Worm (Caenorhabditis elegans): Measurements from ENCODE around the gene Y51H7C.13.

Y51H7C.13 gene

DNA sequence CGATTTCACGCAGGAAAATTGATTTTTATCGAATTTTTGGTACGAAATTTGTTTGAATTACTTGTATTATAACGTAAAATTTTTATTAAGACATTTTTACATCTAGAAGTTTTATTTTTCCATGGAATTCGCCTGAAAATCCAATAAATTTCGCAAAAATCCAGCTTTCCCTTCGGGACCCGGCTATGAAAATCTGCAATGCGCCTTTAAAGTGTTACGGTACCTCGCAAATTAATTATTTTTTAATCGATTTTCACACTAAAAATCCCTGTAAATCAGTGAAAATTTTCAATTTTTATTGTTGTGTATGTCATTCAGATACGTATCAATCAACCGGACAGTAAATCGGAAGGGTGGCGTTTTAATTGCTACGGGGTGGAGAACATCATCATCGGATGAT is 34.6 kb upstream of the Y51H7C.13 start:
- TF ChIP-seq nhr-76 (tag; optimal IDR thresholded peaks at IDR 0.05) (no peak), nhr-77 (tag; optimal IDR thresholded peaks at IDR 0.05) (no peak), ZK546.5 (tag; optimal IDR thresholded peaks at IDR 0.05) (no peak), jun-1 (tag; optimal IDR thresholded peaks at IDR 0.05) (no peak), nhr-67 (tag; optimal IDR thresholded peaks at IDR 0.05) (no peak), sea-2 (GFP tag; optimal IDR thresholded peaks at IDR 0.05) (no peak), ceh-9 (tag; optimal IDR thresholded peaks at IDR 0.05) (no peak), nhr-25 (tag; optimal IDR thresholded peaks at IDR 0.05) (no peak)

DNA sequence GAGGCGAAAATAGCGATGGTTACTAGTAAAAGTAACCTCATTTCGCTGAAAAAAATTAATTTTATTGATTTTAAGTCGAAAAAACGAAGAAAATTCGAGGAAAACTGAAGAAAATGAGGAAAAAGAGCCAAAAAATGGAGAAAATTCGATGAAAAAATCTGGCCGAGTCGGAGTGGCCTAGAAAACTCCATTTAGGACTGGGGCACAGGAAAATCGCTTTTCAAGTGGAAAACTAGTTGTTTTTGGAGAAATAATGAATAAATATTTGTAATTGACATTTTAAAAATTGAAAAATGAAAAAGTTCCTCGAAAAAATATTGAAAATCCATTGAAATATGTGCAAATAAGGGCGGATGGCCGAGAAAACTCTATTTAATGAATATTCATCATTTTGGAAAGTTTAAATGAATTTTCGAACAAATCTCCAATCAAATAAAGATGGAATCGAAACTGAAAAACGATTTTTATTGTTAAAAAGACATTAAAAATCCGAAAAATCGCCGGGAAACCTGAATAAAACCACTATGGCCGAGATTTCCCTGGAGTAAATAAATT is 34.0 kb upstream of the Y51H7C.13 start, which contains the start of gene emc-1:
emc-1 (minus strand) TSS at position 45 of the 555 bp plus-strand sequence.
- TF ChIP-seq zag-1 (tag; optimal IDR thresholded peaks at IDR 0.05): no peak
- TF ChIP-seq fkh-10 (GFP tag; optimal IDR thresholded peaks at IDR 0.05): no peak
- no peak for TF ChIP-seq mdl-1 (tag; optimal IDR thresholded peaks at IDR 0.05)
- no peak for TF ChIP-seq nhr-11 (tag; optimal IDR thresholded peaks at IDR 0.05)
- TF ChIP-seq pha-4 (tag; optimal IDR thresholded peaks at IDR 0.05): peak; percentile 11

DNA sequence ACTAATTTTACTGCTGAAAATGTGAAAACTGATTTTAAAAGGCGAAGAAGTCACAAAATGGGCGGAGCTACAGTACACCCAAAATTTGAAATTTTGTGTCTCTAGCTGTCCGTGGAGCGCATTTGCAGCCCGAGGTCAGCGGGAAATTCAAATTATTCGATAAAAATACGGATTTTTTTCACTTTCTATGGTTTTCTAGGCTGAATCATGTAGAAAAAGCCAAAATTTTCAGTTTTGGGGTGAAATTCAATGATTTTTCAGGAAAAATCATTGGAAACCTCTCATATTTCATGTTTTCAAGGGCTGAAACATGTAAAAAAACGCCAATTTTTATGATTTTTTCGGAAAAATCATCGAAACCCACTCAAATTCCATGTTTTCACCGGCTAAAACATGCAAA is 24.5 kb upstream of the Y51H7C.13 start:
- no peak for TF ChIP-seq nhr-11 (tag; optimal IDR thresholded peaks at IDR 0.05)
- TF ChIP-seq hmg-11 (tag; optimal IDR thresholded peaks at IDR 0.05): no peak
- no peak for TF ChIP-seq R02D3.7 (tag; optimal IDR thresholded peaks at IDR 0.05)
- no peak for TF ChIP-seq sea-2 (GFP tag; optimal IDR thresholded peaks at IDR 0.05)
- TF ChIP-seq fkh-2 (tag; optimal IDR thresholded peaks at IDR 0.05): no peak
- TF ChIP-seq egl-5 (tag; optimal IDR thresholded peaks at IDR 0.05): no peak
- no peak for TF ChIP-seq lin-15B (tag; optimal IDR thresholded peaks at IDR 0.05)
- TF ChIP-seq ceh-82 (tag; optimal IDR thresholded peaks at IDR 0.05): no peak

DNA sequence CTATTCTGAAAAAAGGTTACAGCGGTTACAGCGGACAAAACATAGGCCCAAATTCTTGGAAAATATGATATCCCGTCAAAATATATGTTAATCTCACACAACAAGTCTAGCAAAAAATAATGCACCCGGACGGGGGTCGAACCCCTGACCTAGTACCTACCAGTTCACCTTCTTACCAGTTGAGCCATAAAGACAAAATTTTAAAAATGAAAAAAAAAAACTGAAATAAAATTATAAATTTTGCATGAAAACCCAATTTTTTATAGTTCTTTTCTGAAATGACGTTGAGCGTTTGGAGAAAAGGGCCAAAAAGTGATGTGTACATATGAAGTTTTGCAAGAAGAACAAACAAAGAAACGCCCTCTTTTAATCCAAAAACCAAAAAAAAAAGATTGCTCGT is 16.1 kb upstream of the Y51H7C.13 start:
- TF ChIP-seq nfya-1 (tag; optimal IDR thresholded peaks at IDR 0.05; ENCODE audit: insufficient read depth) (no peak), nhr-67 (tag; optimal IDR thresholded peaks at IDR 0.05) (no peak), ZK546.5 (tag; optimal IDR thresholded peaks at IDR 0.05) (no peak), elt-2 (tag; optimal IDR thresholded peaks at IDR 0.05) (no peak), lsy-12 (tag; optimal IDR thresholded peaks at IDR 0.05) (no peak), pqm-1 (tag; optimal IDR thresholded peaks at IDR 0.05) (no peak), tbx-2 (tag; optimal IDR thresholded peaks at IDR 0.05) (no peak), fos-1 (tag; optimal IDR thresholded peaks at IDR 0.05) (no peak), lin-15B (tag; optimal IDR thresholded peaks at IDR 0.05) (no peak)

DNA sequence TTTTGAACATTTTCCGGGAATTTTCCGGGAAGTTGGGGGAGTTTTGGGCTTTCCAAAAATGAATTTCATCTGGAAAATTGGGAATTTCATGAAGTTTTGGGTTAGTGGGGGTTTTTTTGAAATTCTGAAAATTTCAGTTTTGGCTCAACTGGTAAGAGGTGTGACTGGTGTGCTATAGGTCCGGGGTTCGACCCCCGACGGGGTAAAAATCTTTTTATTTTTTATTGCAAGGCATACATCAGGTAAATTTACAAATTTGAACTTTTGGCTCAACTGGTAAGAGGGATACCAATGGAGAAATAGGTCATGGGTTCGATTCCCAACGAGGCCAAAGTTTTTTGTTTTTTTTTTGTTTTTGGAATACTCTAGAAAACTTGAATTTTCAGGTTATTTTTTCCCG is 15.3 kb upstream of the Y51H7C.13 start:
- TF ChIP-seq aly-2 (tag; optimal IDR thresholded peaks at IDR 0.05) (no peak), mdl-1 (tag; optimal IDR thresholded peaks at IDR 0.05) (no peak), lin-15B (tag; optimal IDR thresholded peaks at IDR 0.05) (no peak), elt-1 (tag; optimal IDR thresholded peaks at IDR 0.05) (no peak), ztf-4 (tag; optimal IDR thresholded peaks at IDR 0.05) (no peak)

DNA sequence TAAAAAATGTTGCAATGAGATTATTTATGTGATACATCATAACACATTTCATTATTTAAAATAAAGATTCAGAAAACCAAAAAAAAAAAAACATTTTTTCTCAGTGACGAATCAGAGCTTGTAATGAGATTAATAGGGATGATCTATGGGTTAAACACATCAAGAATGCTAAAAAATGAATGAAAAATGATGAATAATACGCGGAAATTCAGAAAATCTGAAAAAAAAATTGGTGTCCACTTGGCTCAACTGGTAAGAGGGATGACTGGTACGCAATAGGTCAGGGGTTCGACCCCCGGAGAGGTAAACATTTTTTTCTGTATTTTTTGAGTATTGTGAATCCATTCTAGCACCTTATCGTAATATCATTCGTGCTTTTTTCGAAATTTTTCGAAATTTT is 12.2 kb upstream of the Y51H7C.13 start:
- TF ChIP-seq tbx-2 (tag; optimal IDR thresholded peaks at IDR 0.05) (no peak), ama-1 (optimal IDR thresholded peaks at IDR 0.05) (no peak), nhr-237 (tag; optimal IDR thresholded peaks at IDR 0.05) (no peak), lin-15B (tag; optimal IDR thresholded peaks at IDR 0.05) (no peak), pqm-1 (tag; optimal IDR thresholded peaks at IDR 0.05) (no peak), sea-2 (GFP tag; optimal IDR thresholded peaks at IDR 0.05) (no peak), elt-3 (tag; optimal IDR thresholded peaks at IDR 0.05) (no peak), ceh-28 (tag; optimal IDR thresholded peaks at IDR 0.05) (no peak), ztf-11 (tag; optimal IDR thresholded peaks at IDR 0.05) (no peak), nhr-43 (tag; optimal IDR thresholded peaks at IDR 0.05; ENCODE audit: poor library complexity, severe bottlenecking) (no peak), R02D3.7 (tag; optimal IDR thresholded peaks at IDR 0.05) (no peak), eor-1 (tag; optimal IDR thresholded peaks at IDR 0.05) (no peak), lin-39 (tag; optimal IDR thresholded peaks at IDR 0.05) (no peak), fkh-10 (GFP tag; optimal IDR thresholded peaks at IDR 0.05) (no peak), jun-1 (tag; optimal IDR thresholded peaks at IDR 0.05) (no peak), nhr-11 (tag; optimal IDR thresholded peaks at IDR 0.05) (no peak), lsy-12 (tag; optimal IDR thresholded peaks at IDR 0.05) (no peak)

Measured in whole organism, L3 larva.